Fruit fly (Drosophila melanogaster) Kc167 (cell line): ENCODE measurements around the gene RPA2.

Experiments
- Sin3A ChIP-seq: fragments of >200 bp; optimal IDR thresholded peaks from 2 replicates; lab custom pipeline; 2018; ENCODE audit warnings: missing external identifiers
- h ChIP-seq: fragments of >200 bp; optimal IDR thresholded peaks from 3 replicates; lab custom pipeline; 2018; ENCODE audit warnings: missing external identifiers

DNA sequence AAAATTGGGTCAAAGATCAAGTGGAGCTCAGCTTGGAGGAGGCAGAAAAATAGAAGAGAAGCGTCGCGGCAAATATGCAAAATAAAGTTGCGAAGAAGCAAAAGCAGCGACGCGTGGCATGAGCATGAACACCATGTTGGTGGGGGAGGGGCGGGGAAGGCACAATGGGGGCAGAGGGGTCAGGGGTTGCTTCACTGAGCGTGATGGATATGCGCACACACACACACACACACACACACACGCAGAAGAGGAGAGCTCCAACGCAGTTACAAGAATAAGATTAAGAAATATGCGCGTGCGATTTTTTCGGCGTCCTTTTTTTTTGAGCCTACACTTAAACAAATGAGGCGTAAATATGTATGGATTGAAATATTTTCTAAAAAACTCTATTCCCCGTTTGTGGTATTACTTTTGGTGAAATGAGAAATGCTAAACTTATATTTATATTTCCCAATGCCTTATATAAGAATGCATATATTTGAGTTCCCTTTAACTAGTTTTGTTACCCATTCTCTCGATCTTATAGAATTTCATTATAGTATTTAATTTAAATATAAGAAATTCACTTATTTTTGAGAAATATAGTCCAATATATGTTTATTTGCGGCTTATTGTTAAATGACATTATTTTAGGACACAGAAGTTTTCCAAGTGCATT lies 16.4 kb upstream of the RPA2 start:
- TF ChIP-seq Sin3A (lab: Kevin White, UChicago) (no peak), h (lab: Kevin White, UChicago) (no peak)
